Fruit fly (Drosophila melanogaster): Measurements from ENCODE around the gene CG5946.

Gene CG5946

DNA sequence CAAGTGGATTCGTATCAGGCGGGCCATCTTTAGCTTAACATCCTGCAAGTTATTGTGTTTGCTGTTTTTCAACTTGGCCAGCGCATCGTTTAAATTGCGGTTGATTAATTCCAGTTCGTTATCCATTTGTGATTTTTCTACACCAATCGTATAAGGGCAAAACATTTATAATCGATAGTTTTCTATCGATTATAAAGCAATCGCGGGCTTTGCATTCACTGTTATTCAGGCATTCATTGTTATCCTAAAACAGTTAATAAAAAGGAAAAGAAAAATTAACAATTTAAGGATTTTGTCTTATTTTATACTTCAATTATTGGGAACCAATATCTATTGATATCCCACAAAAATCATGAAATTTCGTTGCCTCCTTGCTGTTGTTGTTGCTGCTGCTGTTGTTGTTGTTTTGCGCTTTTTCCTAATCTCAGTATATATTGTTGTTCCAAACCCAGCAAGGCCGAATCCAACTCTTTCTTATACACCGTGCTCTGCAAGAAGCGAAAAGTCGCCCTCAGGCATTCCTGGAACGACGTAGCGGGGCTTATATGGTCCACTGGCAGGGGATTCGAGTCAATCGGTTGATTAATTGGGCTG lies 3.6 kb upstream of the CG5946 start, which contains the start of gene CG32095:
Gene CG32095 (minus strand): TSS at position 173 of the 594 bp plus-strand sequence.
- no peak for TF ChIP-seq Ets98B (GFP tag; IDR thresholded peaks at IDR 0.05)

DNA sequence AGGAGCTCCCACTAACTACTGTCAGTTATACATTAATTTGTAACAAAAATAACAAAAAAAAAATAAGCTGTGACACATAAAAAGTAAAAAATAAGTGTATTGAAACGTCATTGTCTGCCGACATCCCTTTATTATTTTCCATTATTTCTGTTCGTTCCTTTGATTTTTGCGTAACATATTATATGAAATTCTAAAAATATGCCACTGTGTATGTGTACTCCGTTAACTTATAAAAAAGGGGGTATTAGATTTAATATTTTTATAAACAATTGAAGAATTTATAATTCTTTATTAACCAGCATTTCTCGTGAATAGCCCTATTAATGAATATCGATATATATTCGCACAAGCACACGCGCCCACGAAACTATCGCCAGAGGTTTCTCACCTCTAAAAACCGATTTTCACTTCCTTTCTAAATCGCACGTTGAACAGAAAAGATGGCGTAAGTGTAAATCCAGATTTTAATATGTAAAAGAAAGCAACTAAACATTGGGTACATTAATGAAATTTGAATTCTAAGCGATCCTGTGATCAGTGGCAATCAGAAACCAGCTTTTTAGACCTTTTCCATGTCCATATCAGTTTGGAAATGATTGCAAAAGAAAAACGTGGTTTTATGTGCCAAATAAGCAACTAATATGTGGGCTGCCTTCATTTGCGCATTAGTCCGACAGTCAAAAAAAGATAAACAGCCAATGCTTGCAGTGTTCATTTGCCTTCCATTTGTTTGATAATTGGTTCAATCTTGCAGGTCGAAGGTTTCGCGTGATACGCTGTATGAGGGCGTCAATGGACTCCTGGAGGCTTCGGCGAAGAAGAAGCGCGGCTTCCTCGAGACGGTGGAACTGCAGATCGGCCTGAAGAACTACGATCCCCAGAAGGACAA lies 615 bp upstream of the CG5946 start, which contains the start of gene RpL10Ab:
Gene RpL10Ab (plus strand): TSS at position 406 of the 889 bp plus-strand sequence.
- TF ChIP-seq Ets98B (GFP tag; IDR thresholded peaks at IDR 0.05) (peak; percentile 34; the same call in 1 of the 2 replicates), Pif1A (GFP tag; optimal IDR thresholded peaks at IDR 0.05) (no peak), CG13204 (GFP tag; optimal IDR thresholded peaks at IDR 0.05) (no peak), CG17806 (tag; optimal IDR thresholded peaks at IDR 0.05) (no peak), D1 (tag; optimal IDR thresholded peaks at IDR 0.05) (no peak), CG9948 (tag; optimal IDR thresholded peaks at IDR 0.05) (peak; percentile 7), CG4496 (GFP tag; IDR thresholded peaks at IDR 0.05) (peak; percentile 69; the same call in 2 of the 3 replicates), CG34367 (tag; optimal IDR thresholded peaks at IDR 0.05) (peak; percentile 42), CG32121 (GFP tag; IDR thresholded peaks at IDR 0.05) (peak; percentile 52), CG10348 (GFP tag; IDR thresholded peaks at IDR 0.05) (peak; percentile 21; the same call in 1 of the 2 replicates), CG15710 (tag; optimal IDR thresholded peaks at IDR 0.05) (peak; percentile 38), Snoo (tag; optimal IDR thresholded peaks at IDR 0.05) (peak; percentile 65), EcR (GFP tag; optimal IDR thresholded peaks at IDR 0.05) (no peak), CG8159 (tag; optimal IDR thresholded peaks at IDR 0.05) (peak; percentile 70)

- TF ChIP-seq CG8301 (tag; optimal IDR thresholded peaks at IDR 0.05) (no peak), fd96Ca (GFP tag; IDR thresholded peaks at IDR 0.05) (peak; percentile 27; the same call in 1 of the 3 replicates), CG8159 (tag; optimal IDR thresholded peaks at IDR 0.05) (no peak), gl (tag; optimal IDR thresholded peaks at IDR 0.05) (peak; percentile 18), CG10348 (GFP tag; IDR thresholded peaks at IDR 0.05) (no peak), Pif1B (GFP tag; optimal IDR thresholded peaks at IDR 0.05) (peak; percentile 23), CG15710 (tag; optimal IDR thresholded peaks at IDR 0.05) (peak; percentile 11), Pif1A (GFP tag; optimal IDR thresholded peaks at IDR 0.05) (no peak), CG34367 (tag; optimal IDR thresholded peaks at IDR 0.05) (no peak), CG13204 (GFP tag; optimal IDR thresholded peaks at IDR 0.05) (no peak), CG14655 (GFP tag; optimal IDR thresholded peaks at IDR 0.05) (no peak), D1 (tag; optimal IDR thresholded peaks at IDR 0.05) (no peak), CG12605 (GFP tag; IDR thresholded peaks at IDR 0.05) (peak; percentile 58; the same call in 1 of the 2 replicates), Ets98B (GFP tag; IDR thresholded peaks at IDR 0.05) (peak; percentile 68), EcR (GFP tag; optimal IDR thresholded peaks at IDR 0.05) (peak; percentile 55), CG17806 (tag; optimal IDR thresholded peaks at IDR 0.05) (peak; percentile 26), CG4496 (GFP tag; IDR thresholded peaks at IDR 0.05) (peak; percentile 59), rn (GFP tag; IDR thresholded peaks at IDR 0.05) (no peak), CG9948 (tag; optimal IDR thresholded peaks at IDR 0.05) (no peak), Snoo (tag; optimal IDR thresholded peaks at IDR 0.05) (no peak), CG32121 (GFP tag; IDR thresholded peaks at IDR 0.05) (peak; percentile 63; the same call in 1 of the 2 replicates)
These were observed 2.2 kb downstream of the CG5946 start for dm6 chr3L:11819639-11820456.

dm6 chr3L:11816641-11817040 lies 5.4 kb downstream of the CG5946 start:
- TF ChIP-seq Ets98B (GFP tag; IDR thresholded peaks at IDR 0.05), result no peak
- no peak for TF ChIP-seq D1 (tag; optimal IDR thresholded peaks at IDR 0.05)
- no peak for TF ChIP-seq Pif1B (GFP tag; optimal IDR thresholded peaks at IDR 0.05)
- no peak for TF ChIP-seq Snoo (tag; optimal IDR thresholded peaks at IDR 0.05)

DNA sequence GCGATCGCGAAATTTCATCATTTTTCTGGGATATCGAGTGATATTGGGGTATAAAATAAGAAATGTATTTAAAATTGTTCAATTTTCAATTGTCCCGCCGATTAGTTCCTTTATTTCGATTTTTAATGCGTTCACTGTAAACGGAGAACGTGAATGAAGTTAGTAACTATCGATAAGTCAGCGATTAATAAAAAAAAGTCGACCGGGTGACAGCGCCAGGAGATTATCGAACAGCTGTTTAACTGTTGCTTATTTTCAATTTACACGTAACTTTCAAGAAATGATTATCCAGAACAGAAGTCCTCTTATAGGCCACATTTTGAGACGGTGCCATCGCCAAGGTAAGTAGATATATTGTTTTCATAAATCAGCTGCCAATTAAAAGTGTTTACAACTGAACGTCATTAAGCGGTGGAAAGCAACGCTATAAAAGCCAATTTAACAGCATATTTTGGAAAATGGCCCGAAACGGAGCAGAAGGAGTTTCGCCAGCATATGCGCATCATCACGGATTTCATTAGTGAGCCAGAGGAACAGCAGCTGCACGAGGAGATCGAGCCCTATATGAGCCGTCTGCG lies 6.8 kb downstream of the CG5946 start, which contains the start of gene CG14130:
Gene CG14130 (plus strand): TSS at position 225 of the 578 bp plus-strand sequence.
- TF ChIP-seq Pif1A (GFP tag; optimal IDR thresholded peaks at IDR 0.05) (no peak), D1 (tag; optimal IDR thresholded peaks at IDR 0.05) (no peak), CG12605 (GFP tag; IDR thresholded peaks at IDR 0.05) (no peak), CG15710 (tag; optimal IDR thresholded peaks at IDR 0.05) (no peak), Pif1B (GFP tag; optimal IDR thresholded peaks at IDR 0.05) (no peak), EcR (GFP tag; optimal IDR thresholded peaks at IDR 0.05) (no peak), Ets98B (GFP tag; IDR thresholded peaks at IDR 0.05) (no peak), CG8301 (tag; optimal IDR thresholded peaks at IDR 0.05) (no peak), CG10348 (GFP tag; IDR thresholded peaks at IDR 0.05) (no peak), CG17806 (tag; optimal IDR thresholded peaks at IDR 0.05) (no peak), CG9948 (tag; optimal IDR thresholded peaks at IDR 0.05) (no peak)

Data from whole organism, pupa.